Fruit fly (Drosophila melanogaster) whole organism, wandering third instar larva: Measurements from ENCODE around the gene CG43895.
A peak's percentile ranks its signal among the peaks of the same experiment; 100 is the strongest.

Source experiments
- Abd-B ChIP-seq: fragments of >200 bp; optimal IDR thresholded peaks from 2 replicates; lab custom pipeline; 2017; ENCODE audit warnings: missing biosample characterization, missing genetic modification characterization
- CG32264 ChIP-seq: fragments of 200-800 bp; sonication (Bioruptor generic); optimal IDR thresholded peaks from 2 replicates; lab custom pipeline; 2016; ENCODE audit warnings: missing biosample characterization, missing genetic modification characterization
- CrebA ChIP-seq: fragments of 200-800 bp; sonication (Bioruptor generic); optimal IDR thresholded peaks from 2 replicates; lab custom pipeline; 2016; ENCODE audit warnings: missing biosample characterization, mild to moderate bottlenecking, missing genetic modification characterization, borderline replicate concordance
- Dfd ChIP-seq: fragments of >200 bp; optimal IDR thresholded peaks from 2 replicates; lab custom pipeline; 2017; ENCODE audit warnings: missing biosample characterization, missing genetic modification characterization
- Dif ChIP-seq: fragments of 200-275, 200-300 bp; sonication (Bioruptor generic); optimal IDR thresholded peaks from 2 replicates; lab custom pipeline; 2018; ENCODE audit warnings: missing biosample characterization, missing genetic modification characterization; ENCODE audit not compliant: partially characterized antibody
- GATAd ChIP-seq: sonication (Bioruptor generic); optimal IDR thresholded peaks from 2 replicates; lab custom pipeline; 2016; ENCODE audit warnings: missing biosample characterization, missing genetic modification characterization
- HLH106 ChIP-seq: fragments of 200-800 bp; optimal IDR thresholded peaks from 3 replicates; lab custom pipeline; 2019; ENCODE audit warnings: missing biosample characterization, mild to moderate bottlenecking, missing genetic modification characterization, moderate library complexity
- Hnf4 ChIP-seq: fragments of 200-800 bp; sonication (Bioruptor generic); optimal IDR thresholded peaks from 2 replicates; lab custom pipeline; 2016; ENCODE audit warnings: missing biosample characterization, mild to moderate bottlenecking, missing genetic modification characterization
- Hr78 ChIP-seq: fragments of >200 bp; optimal IDR thresholded peaks from 2 replicates; lab custom pipeline; 2017; ENCODE audit warnings: missing biosample characterization, missing genetic modification characterization
- N ChIP-seq: fragments of >200 bp; optimal IDR thresholded peaks from 2 replicates; lab custom pipeline; 2018; ENCODE audit warnings: missing biosample characterization, missing external identifiers, missing genetic modification characterization
- OdsH ChIP-seq: fragments of 200-800 bp; sonication (Bioruptor generic); optimal IDR thresholded peaks from 2 replicates; lab custom pipeline; 2016; ENCODE audit warnings: missing biosample characterization, mild to moderate bottlenecking, missing genetic modification characterization
- Rel ChIP-seq, 2 experiments: fragments of 200-800 bp; sonication (Bioruptor generic) in 1 of 2; optimal IDR thresholded peaks; 2 replicates in 1 of 2; 3 replicates in 1 of 2; lab custom pipeline; 2016 to 2019; ENCODE audit warnings: mild to moderate bottlenecking in 2 of 2, missing biosample characterization in 2 of 2, missing genetic modification characterization in 2 of 2, moderate library complexity in 1 of 2
- Sp1 ChIP-seq: fragments of 200-800 bp; sonication (Bioruptor generic); optimal IDR thresholded peaks from 3 replicates; lab custom pipeline; 2019; ENCODE audit warnings: missing biosample characterization, mild to moderate bottlenecking, missing genetic modification characterization, moderate library complexity
- Vsx2 ChIP-seq: fragments of 200-300, 225-300 bp; sonication (Bioruptor generic); optimal IDR thresholded peaks from 2 replicates; lab custom pipeline; 2018; ENCODE audit warnings: missing biosample characterization, missing genetic modification characterization; ENCODE audit not compliant: partially characterized antibody
- br ChIP-seq: fragments of 200-800 bp; sonication (Bioruptor generic); optimal IDR thresholded peaks from 2 replicates; lab custom pipeline; 2016; ENCODE audit warnings: missing biosample characterization, missing genetic modification characterization
- brk ChIP-seq: fragments of 200-800 bp; sonication (Bioruptor generic); optimal IDR thresholded peaks from 2 replicates; lab custom pipeline; 2016; ENCODE audit warnings: missing biosample characterization, mild to moderate bottlenecking, missing genetic modification characterization
- dl ChIP-seq, 2 experiments: fragments of 175-275, 200-275 bp in 1 of 2; fragments of 200-275 bp in 1 of 2; sonication (Bioruptor generic); optimal IDR thresholded peaks; lab custom pipeline; 2018; ENCODE audit warnings: mild to moderate bottlenecking in 2 of 2, missing biosample characterization in 2 of 2, missing genetic modification characterization in 2 of 2, moderate library complexity in 2 of 2; ENCODE audit not compliant: partially characterized antibody in 2 of 2, insufficient read depth in 1 of 2
- dmrt93B ChIP-seq: fragments of 200-800 bp; sonication (Bioruptor generic); optimal IDR thresholded peaks from 2 replicates; lab custom pipeline; 2018; ENCODE audit warnings: missing biosample characterization, mild to moderate bottlenecking, missing genetic modification characterization
- dsf ChIP-seq: sonication (Bioruptor generic); optimal IDR thresholded peaks from 2 replicates; lab custom pipeline; 2016; ENCODE audit warnings: missing biosample characterization, missing genetic modification characterization, borderline replicate concordance
- ey ChIP-seq: fragments of 200-800 bp; sonication (Bioruptor generic); optimal IDR thresholded peaks from 2 replicates; lab custom pipeline; 2016; ENCODE audit warnings: missing biosample characterization, missing genetic modification characterization
- foxo ChIP-seq, 2 experiments: fragments of 200-800 bp; sonication (Bioruptor generic); optimal IDR thresholded peaks; 2 replicates in 1 of 2; 3 replicates in 1 of 2; lab custom pipeline; 2016 to 2017; ENCODE audit warnings: missing biosample characterization in 2 of 2, missing genetic modification characterization in 2 of 2
- fru ChIP-seq: fragments of 200-800 bp; sonication (Bioruptor generic); optimal IDR thresholded peaks from 3 replicates; lab custom pipeline; 2016; ENCODE audit warnings: missing biosample characterization, mild to moderate bottlenecking, missing genetic modification characterization
- h ChIP-seq: fragments of 200-800 bp; sonication (Bioruptor generic); optimal IDR thresholded peaks from 3 replicates; lab custom pipeline; 2016; ENCODE audit warnings: missing biosample characterization, mild to moderate bottlenecking, missing genetic modification characterization
- lola ChIP-seq: fragments of >200 bp; optimal IDR thresholded peaks from 2 replicates; lab custom pipeline; 2017; ENCODE audit warnings: missing biosample characterization, missing genetic modification characterization
- pan ChIP-seq: fragments of >200 bp; optimal IDR thresholded peaks from 2 replicates; lab custom pipeline; 2017
- psq ChIP-seq: fragments of 200-800 bp; sonication (Bioruptor generic); optimal IDR thresholded peaks from 3 replicates; lab custom pipeline; 2017; ENCODE audit warnings: missing biosample characterization, mild to moderate bottlenecking, missing genetic modification characterization, moderate library complexity
- rgr ChIP-seq: fragments of 200-800 bp; sonication (Bioruptor generic); optimal IDR thresholded peaks from 3 replicates; lab custom pipeline; 2016; ENCODE audit warnings: missing biosample characterization, mild to moderate bottlenecking, missing genetic modification characterization
- sage ChIP-seq: fragments of 200-800 bp; sonication (Bioruptor generic); optimal IDR thresholded peaks from 2 replicates; lab custom pipeline; 2016; ENCODE audit warnings: missing biosample characterization, mild to moderate bottlenecking, missing genetic modification characterization
- sv ChIP-seq: fragments of 200-800 bp; sonication (Bioruptor generic); optimal IDR thresholded peaks from 3 replicates; lab custom pipeline; 2016; ENCODE audit warnings: missing biosample characterization, missing genetic modification characterization
- woc ChIP-seq: sonication (Bioruptor generic); optimal IDR thresholded peaks from 2 replicates; lab custom pipeline; 2016; ENCODE audit warnings: missing biosample characterization, mild to moderate bottlenecking, missing genetic modification characterization

CG43895 gene

DNA sequence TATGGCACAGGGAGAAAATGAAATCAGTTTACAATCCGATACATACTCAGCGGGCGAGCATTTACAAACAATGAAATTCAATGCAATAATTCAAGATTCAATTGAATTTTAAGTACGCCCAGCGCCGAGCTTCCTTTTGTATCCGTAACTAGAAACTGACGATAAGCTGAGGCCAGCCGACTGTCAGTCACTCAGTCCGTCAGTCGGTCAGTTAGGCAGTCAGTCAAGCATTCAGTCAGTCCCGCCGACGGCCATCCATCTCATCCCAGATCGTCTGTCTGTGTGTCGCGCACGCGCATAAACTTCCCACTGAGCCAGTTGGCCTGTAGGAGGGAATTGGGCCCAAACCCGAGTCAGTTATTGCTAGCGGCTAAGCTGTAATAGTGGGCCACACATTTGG, 6.0 kb upstream of the CG43895 start:
- no peak for TF ChIP-seq Dif (GFP tag; lab: Kevin White, UChicago)
- no peak for TF ChIP-seq Hr78 (GFP tag; lab: Kevin White, UChicago)
- no peak for TF ChIP-seq Rel (GFP tag; optimal IDR thresholded peaks at IDR 0.05; lab: Kevin White, UChicago)
- no peak for TF ChIP-seq Rel (tag; optimal IDR thresholded peaks at IDR 0.05; lab: Kevin White, UChicago)
- no peak for TF ChIP-seq dmrt93B
- no peak for TF ChIP-seq br
- no peak for TF ChIP-seq ey (GFP tag; lab: Kevin White, UChicago)
- TF ChIP-seq Vsx2 (GFP tag; lab: Kevin White, UChicago): no peak
- no peak for TF ChIP-seq GATAd (GFP tag; lab: Kevin White, UChicago)
- no peak for TF ChIP-seq OdsH (GFP tag; lab: Kevin White, UChicago)
- TF ChIP-seq psq (GFP tag; lab: Kevin White, UChicago): no peak
- TF ChIP-seq dl (GFP tag; optimal IDR thresholded peaks at IDR 0.05; lab: Kevin White, UChicago; ENCODE audit: insufficient read depth in 1 of 2, partially characterized antibody in 2 of 2): no peak
- TF ChIP-seq CrebA (GFP tag; lab: Kevin White, UChicago): no peak

DNA sequence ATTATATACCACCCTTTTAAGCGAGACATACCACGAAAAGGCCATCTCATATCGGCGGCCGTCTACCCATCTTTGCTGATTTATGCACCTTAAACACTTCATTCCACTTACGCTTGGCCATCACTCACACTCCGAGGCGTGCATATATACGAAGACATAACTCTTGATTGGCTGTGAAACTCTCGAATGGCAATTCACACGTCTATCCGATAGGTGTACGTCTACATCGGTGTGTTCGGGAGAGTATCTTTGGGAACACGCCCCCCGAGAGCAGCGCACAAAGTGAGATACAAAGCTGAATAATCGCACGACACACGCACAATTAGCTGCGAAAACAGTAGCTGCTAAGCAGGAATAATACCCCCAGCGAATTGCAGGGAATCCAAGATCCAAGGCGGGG, 5.2 kb upstream of the CG43895 start:
- TF ChIP-seq dmrt93B (no peak), Sp1 (GFP tag; lab: Kevin White, UChicago) (no peak), CG32264 (GFP tag; lab: Kevin White, UChicago) (no peak), dsf (no peak), brk (GFP tag; lab: Kevin White, UChicago) (no peak)

DNA sequence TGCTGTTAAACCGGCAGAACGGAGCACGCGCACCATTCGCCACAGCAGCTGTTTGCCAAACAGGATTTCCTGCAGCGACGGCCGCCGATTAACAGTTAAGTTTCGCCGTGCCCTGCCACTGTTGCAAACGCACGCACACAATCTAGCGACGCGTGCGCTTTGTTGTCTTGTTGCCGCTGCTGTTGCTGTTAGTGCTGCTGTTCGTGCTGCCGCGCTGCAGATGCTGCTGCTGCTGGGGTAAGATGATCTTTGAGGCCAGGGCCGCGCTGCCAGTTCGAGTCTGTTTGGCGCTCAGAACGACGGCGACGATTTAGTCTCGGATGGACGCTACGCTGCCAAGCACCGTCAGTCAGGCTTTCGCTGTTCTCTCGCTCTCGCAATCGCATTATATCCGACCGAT, 4.9 kb downstream of the CG43895 start, which contains the start of gene eg:
TSS of gene eg (plus strand) at position 136 of the 400 bp plus-strand sequence.
- TF ChIP-seq lola (GFP tag; lab: Kevin White, UChicago) (no peak), Vsx2 (GFP tag; lab: Kevin White, UChicago) (peak; percentile 80), Dfd (GFP tag; lab: Kevin White, UChicago) (peak; percentile 55)

DNA sequence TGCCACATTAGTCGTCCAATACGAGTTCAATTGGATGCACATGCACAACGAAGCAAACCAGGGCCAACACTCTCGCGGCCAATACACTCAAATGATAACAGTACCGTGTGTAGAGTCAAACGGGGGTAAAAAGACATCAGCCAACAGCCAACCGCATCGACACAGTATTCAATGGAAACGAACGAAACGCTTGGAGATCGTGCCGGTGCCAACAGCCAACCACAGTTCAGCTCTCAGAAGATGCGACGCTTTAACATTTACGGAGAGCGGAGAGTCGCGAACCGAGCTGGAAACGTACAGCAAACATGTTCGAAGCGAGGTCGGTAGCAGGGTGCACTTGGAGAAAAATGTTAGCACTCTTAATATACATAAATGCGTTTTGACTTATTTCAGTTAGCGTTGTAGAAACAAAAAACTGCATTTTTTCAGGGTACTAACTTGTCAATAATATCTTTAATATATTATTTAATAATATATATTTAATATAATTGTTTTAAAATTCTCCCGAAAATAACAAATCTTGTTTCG, 5.4 kb downstream of the CG43895 start:
- TF ChIP-seq Abd-B: no peak
- TF ChIP-seq ey (GFP tag; lab: Kevin White, UChicago): peak; percentile 25
- peak in 1 of 2 experiments; percentile 65 for TF ChIP-seq foxo (GFP tag; optimal IDR thresholded peaks at IDR 0.05; lab: Kevin White, UChicago)
- TF ChIP-seq rgr (GFP tag; lab: Kevin White, UChicago): peak; percentile 66
- no peak for TF ChIP-seq lola (GFP tag; lab: Kevin White, UChicago)
- peak; percentile 75 for TF ChIP-seq HLH106 (tag; lab: Kevin White, UChicago)
- TF ChIP-seq OdsH (GFP tag; lab: Kevin White, UChicago): peak; percentile 50
- peak; percentile 53 for TF ChIP-seq psq (GFP tag; lab: Kevin White, UChicago)
- TF ChIP-seq Vsx2 (GFP tag; lab: Kevin White, UChicago): no peak
- peak; percentile 27 for TF ChIP-seq brk (GFP tag; lab: Kevin White, UChicago)
- TF ChIP-seq br: peak; percentile 4
- peak; percentile 12 for TF ChIP-seq woc (GFP tag; lab: Kevin White, UChicago)
- TF ChIP-seq Sp1 (GFP tag; lab: Kevin White, UChicago): peak; percentile 68
- no peak for TF ChIP-seq dsf
- TF ChIP-seq h (GFP tag; lab: Kevin White, UChicago): peak; percentile 39
- peak; percentile 6 for TF ChIP-seq fru (GFP tag; lab: Kevin White, UChicago)
- no peak for TF ChIP-seq N (GFP tag; lab: Kevin White, UChicago)
- peak; percentile 37 for TF ChIP-seq sage (GFP tag; lab: Kevin White, UChicago)
- no peak for TF ChIP-seq Dif (GFP tag; lab: Kevin White, UChicago)

DNA sequence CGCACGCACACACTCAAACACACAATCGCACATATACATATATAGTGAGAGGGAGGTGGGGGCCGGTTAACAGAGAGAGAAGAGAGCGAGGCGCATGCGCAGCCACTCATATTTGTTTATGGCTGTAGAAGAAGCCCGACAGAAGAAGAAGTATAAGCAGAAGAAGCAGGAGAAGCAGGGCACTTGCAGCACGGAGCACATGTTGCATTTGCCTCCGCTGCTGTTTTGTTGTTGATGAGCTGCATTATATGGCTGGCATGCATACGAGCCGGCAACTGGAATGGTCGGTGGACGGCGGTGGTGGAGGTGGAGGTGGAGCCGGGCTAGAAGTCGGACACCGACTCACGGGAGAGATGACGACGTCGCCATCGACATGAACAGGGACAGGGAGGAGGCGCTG, 13.1 kb downstream of the CG43895 start:
- TF ChIP-seq sv: no peak
- TF ChIP-seq Dfd (GFP tag; lab: Kevin White, UChicago): no peak
- TF ChIP-seq dsf: no peak
- no peak for TF ChIP-seq rgr (GFP tag; lab: Kevin White, UChicago)
- TF ChIP-seq pan: no peak
- TF ChIP-seq Abd-B: no peak
- TF ChIP-seq sage (GFP tag; lab: Kevin White, UChicago): no peak
- TF ChIP-seq fru (GFP tag; lab: Kevin White, UChicago): no peak
- no peak for TF ChIP-seq CG32264 (GFP tag; lab: Kevin White, UChicago)
- no peak for TF ChIP-seq Hnf4 (GFP tag; lab: Kevin White, UChicago)
- TF ChIP-seq, all 38 proteins: peak for 0
